Worm (Caenorhabditis elegans) whole organism, L4 larva: Measurements from ENCODE around the gene M03A1.8.

Source experiments
- Y75B8A.6 ChIP-seq: fragments of 200-800 bp; sonication (Bioruptor generic); IDR thresholded peaks from 2 replicates; pipeline ENCODE4 v1.3.6; 2022; ENCODE audit warnings: missing genetic modification reagents, missing genetic modification characterization, missing compliant biosample characterization
- daf-12 ChIP-seq: fragments of 150-350 bp; optimal IDR thresholded peaks from 2 replicates; lab custom pipeline; 2014; ENCODE audit warnings: missing biosample characterization, missing genetic modification reagents, missing genetic modification characterization
- lin-39 ChIP-seq: fragments of 150-350 bp; optimal IDR thresholded peaks from 2 replicates; lab custom pipeline; 2014; ENCODE audit warnings: missing biosample characterization, missing genetic modification reagents, missing genetic modification characterization
- pqm-1 ChIP-seq: sonication (generic microtip); optimal IDR thresholded peaks from 2 replicates; lab custom pipeline; 2017; ENCODE audit warnings: missing biosample characterization, missing genetic modification characterization
- unc-130 ChIP-seq: sonication (generic microtip); optimal IDR thresholded peaks from 2 replicates; lab custom pipeline; 2016; ENCODE audit warnings: missing genetic modification reagents, missing genetic modification characterization, missing compliant biosample characterization

ce11 chrII:4585327-4585726 lies 25.2 kb downstream of the M03A1.8 start:
- TF ChIP-seq Y75B8A.6 (GFP tag; lab: Robert Waterston, UW) = no peak
- TF ChIP-seq pqm-1 = no peak
- TF ChIP-seq unc-130 (GFP tag; lab: Kevin White, UChicago) = no peak
- no peak for TF ChIP-seq lin-39 (tag; lab: Kevin White, UChicago)
- no peak for TF ChIP-seq daf-12 (tag; lab: Kevin White, UChicago)
